Worm (Caenorhabditis elegans) whole organism, L2 larva: ENCODE results near the gene sri-42.

Experiments used
- fos-1 ChIP-seq: fragments of 150-350 bp; optimal IDR thresholded peaks from 2 replicates; lab custom pipeline; 2014; ENCODE audit warnings: missing biosample characterization, missing genetic modification characterization
- nhr-25 ChIP-seq: fragments of 150-350 bp; sonication (generic microtip); optimal IDR thresholded peaks from 3 replicates; lab custom pipeline; 2014; ENCODE audit warnings: missing biosample characterization, missing genetic modification characterization
- skn-1 ChIP-seq: sonication (generic microtip); optimal IDR thresholded peaks from 2 replicates; lab custom pipeline; 2017; ENCODE audit warnings: missing biosample characterization, missing genetic modification characterization
- unc-39 ChIP-seq: fragments of 150-350 bp; optimal IDR thresholded peaks from 2 replicates; lab custom pipeline; 2014; ENCODE audit warnings: missing biosample characterization, missing genetic modification characterization
- ztf-11 ChIP-seq: sonication (generic microtip); optimal IDR thresholded peaks from 2 replicates; lab custom pipeline; 2017; ENCODE audit warnings: missing biosample characterization, missing genetic modification characterization

DNA sequence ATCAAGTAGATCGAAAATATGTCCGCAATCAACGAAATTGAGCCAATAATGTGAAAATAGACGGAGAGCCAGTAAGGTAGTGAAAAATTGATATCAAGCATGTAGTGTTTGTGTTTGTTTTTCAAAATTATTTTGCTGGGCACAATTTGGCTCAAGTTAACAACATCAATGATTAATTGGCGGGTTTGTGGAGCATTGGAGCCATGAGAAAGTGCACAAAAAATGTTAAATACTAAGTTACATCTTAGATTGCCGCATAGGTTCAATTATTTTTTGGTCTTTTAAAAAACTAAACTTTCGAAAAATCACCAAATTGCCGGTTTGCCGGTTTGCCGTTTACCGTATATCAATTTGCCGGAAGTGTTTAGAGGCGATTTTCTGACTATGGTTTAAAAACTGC lies 5.0 kb downstream of the sri-42 start, which contains the start of gene sri-54:
- TF ChIP-seq skn-1 (tag; lab: Kevin White, UChicago): no peak
- TF ChIP-seq ztf-11 (tag; lab: Kevin White, UChicago): no peak
- TF ChIP-seq unc-39 (tag; lab: Kevin White, UChicago): no peak
- no peak for TF ChIP-seq nhr-25 (tag; lab: Kevin White, UChicago)
- TF ChIP-seq fos-1: no peak
